Fruit fly (Drosophila melanogaster): ENCODE measurements around the gene Rack1.
A peak's percentile ranks its signal among the peaks of the same experiment; 100 is the strongest.

The Rack1 gene

dm6 chr2L:7849472-7849871 lies 22.4 kb upstream of the Rack1 start:
- TF ChIP-seq CG17801 (GFP tag; optimal IDR thresholded peaks at IDR 0.05; ENCODE audit: partially characterized antibody) = no peak

- TF ChIP-seq CG17801 (GFP tag; optimal IDR thresholded peaks at IDR 0.05; ENCODE audit: partially characterized antibody) = no peak
Measured at dm6 chr2L:7841244-7841643, 14.1 kb upstream of the Rack1 start.

dm6 chr2L:7840152-7840551 lies 13.0 kb upstream of the Rack1 start, which contains the start of gene CG14537:
TSS of gene CG14537 (plus strand) at chr2L:7840452.
- no peak for TF ChIP-seq CG17801 (GFP tag; optimal IDR thresholded peaks at IDR 0.05; ENCODE audit: partially characterized antibody)

- TF ChIP-seq CG17801 (GFP tag; optimal IDR thresholded peaks at IDR 0.05; ENCODE audit: partially characterized antibody) = no peak
Measured at dm6 chr2L:7838024-7838423, 10.9 kb upstream of the Rack1 start.

dm6 chr2L:7833650-7834049 lies 6.5 kb upstream of the Rack1 start:
- no peak for TF ChIP-seq CG17801 (GFP tag; optimal IDR thresholded peaks at IDR 0.05; ENCODE audit: partially characterized antibody)

dm6 chr2L:7833238-7833637 lies 6.1 kb upstream of the Rack1 start:
- TF ChIP-seq CG17801 (GFP tag; optimal IDR thresholded peaks at IDR 0.05; ENCODE audit: partially characterized antibody) = no peak

- no peak for TF ChIP-seq CG17801 (GFP tag; optimal IDR thresholded peaks at IDR 0.05; ENCODE audit: partially characterized antibody)
Measured at dm6 chr2L:7828901-7829300, 1.8 kb upstream of the Rack1 start.

dm6 chr2L:7828231-7828630 lies 1.1 kb upstream of the Rack1 start:
- peak; percentile 9 for TF ChIP-seq CG17801 (GFP tag; optimal IDR thresholded peaks at IDR 0.05; ENCODE audit: partially characterized antibody)

- TF ChIP-seq CG17801 (GFP tag; optimal IDR thresholded peaks at IDR 0.05; ENCODE audit: partially characterized antibody) = peak; percentile 21
Measured at dm6 chr2L:7821279-7821848, 5.8 kb downstream of the Rack1 start.

dm6 chr2L:7820851-7821250 lies 6.3 kb downstream of the Rack1 start, which contains the start of gene CG7115:
TSS of gene CG7115 (plus strand) at chr2L:7821151.
- no peak for TF ChIP-seq CG17801 (GFP tag; optimal IDR thresholded peaks at IDR 0.05; ENCODE audit: partially characterized antibody)

dm6 chr2L:7820408-7820807 lies 6.7 kb downstream of the Rack1 start:
- TF ChIP-seq CG17801 (GFP tag; optimal IDR thresholded peaks at IDR 0.05; ENCODE audit: partially characterized antibody) = no peak

- no peak for TF ChIP-seq CG17801 (GFP tag; optimal IDR thresholded peaks at IDR 0.05; ENCODE audit: partially characterized antibody)
Measured at dm6 chr2L:7813357-7813756, 13.8 kb downstream of the Rack1 start.

dm6 chr2L:7812555-7813339 lies 14.4 kb downstream of the Rack1 start:
- TF ChIP-seq CG17801 (GFP tag; optimal IDR thresholded peaks at IDR 0.05; ENCODE audit: partially characterized antibody) = no peak

- TF ChIP-seq CG17801 (GFP tag; optimal IDR thresholded peaks at IDR 0.05; ENCODE audit: partially characterized antibody) = no peak
Measured at dm6 chr2L:7811249-7812002, 15.7 kb downstream of the Rack1 start, which contains the start of gene LanB1. TSS of gene LanB1 (plus strand) at chr2L:7811438.

- peak; percentile 59 for TF ChIP-seq CG17801 (GFP tag; optimal IDR thresholded peaks at IDR 0.05; ENCODE audit: partially characterized antibody)
Measured at dm6 chr2L:7810519-7810918, 16.6 kb downstream of the Rack1 start, which contains the start of gene Cdc14. TSS of gene Cdc14 (minus strand) at chr2L:7810703.

dm6 chr2L:7809699-7810088 lies 17.4 kb downstream of the Rack1 start:
- TF ChIP-seq CG17801 (GFP tag; optimal IDR thresholded peaks at IDR 0.05; ENCODE audit: partially characterized antibody) = no peak
